Fruit fly (Drosophila melanogaster) whole organism, prepupa: ENCODE measurements around the gene CG42500.

Source experiments
- CG11902 ChIP-seq: fragments of 200-800 bp; sonication (Bioruptor generic); optimal IDR thresholded peaks from 3 replicates; lab custom pipeline; 2016; ENCODE audit warnings: missing biosample characterization, missing genetic modification characterization
- CG6276 ChIP-seq: fragments of 200-800 bp; sonication (Bioruptor generic); optimal IDR thresholded peaks from 2 replicates; lab custom pipeline; 2017; ENCODE audit warnings: missing biosample characterization, mild to moderate bottlenecking, missing genetic modification characterization
- Eip93F ChIP-seq: fragments of 200-800 bp; sonication (Bioruptor generic); optimal IDR thresholded peaks from 2 replicates; lab custom pipeline; 2016; ENCODE audit warnings: missing biosample characterization, mild to moderate bottlenecking, missing genetic modification characterization
- Ets21C ChIP-seq: fragments of 200-800 bp; sonication (Bioruptor generic); optimal IDR thresholded peaks from 3 replicates; lab custom pipeline; 2016; ENCODE audit warnings: missing biosample characterization, missing genetic modification characterization

dm6 chr3R:14157331-14157730 is 4.9 kb upstream of the CG42500 start, which contains the start of gene CG31533:
- TF ChIP-seq Eip93F (GFP tag; lab: Kevin White, UChicago) (no peak), CG6276 (GFP tag; lab: Kevin White, UChicago) (no peak), Ets21C (GFP tag; lab: Kevin White, UChicago) (no peak), CG11902 (no peak)
